Fruit fly (Drosophila melanogaster) whole organism, prepupa: ENCODE results near the gene RPA1.

Experiments used
- Blimp-1 ChIP-seq: fragments of 200-800 bp; sonication (Bioruptor generic); optimal IDR thresholded peaks from 3 replicates; lab custom pipeline; 2017; ENCODE audit warnings: missing biosample characterization, missing genetic modification characterization, mild to moderate bottlenecking, moderate library complexity, missing genetic modification reagents
- CG10631 ChIP-seq: fragments of 200-800 bp; sonication (Bioruptor generic); optimal IDR thresholded peaks from 2 replicates; lab custom pipeline; 2016; ENCODE audit warnings: missing biosample characterization, missing genetic modification characterization
- CG10669 ChIP-seq: fragments of 200-800 bp; sonication (Bioruptor generic); optimal IDR thresholded peaks from 3 replicates; lab custom pipeline; 2018; ENCODE audit warnings: missing biosample characterization, mild to moderate bottlenecking, missing genetic modification characterization, moderate library complexity
- CG11294 ChIP-seq: fragments of 200-800 bp; sonication (Bioruptor generic); IDR thresholded peaks from 2 replicates; pipeline ENCODE4 v1.3.6; 2022; ENCODE audit warnings: missing biosample characterization, missing genetic modification characterization
- CG11762 ChIP-seq: fragments of 200-800 bp; sonication (Bioruptor generic); optimal IDR thresholded peaks from 3 replicates; lab custom pipeline; 2016; ENCODE audit warnings: missing biosample characterization, missing genetic modification characterization; ENCODE audit not compliant: insufficient read depth
- CG15336 ChIP-seq: fragments of 200-800 bp; sonication (Bioruptor generic); IDR thresholded peaks from 2 replicates; pipeline ENCODE4 v1.3.6; 2022; ENCODE audit warnings: missing biosample characterization, missing genetic modification characterization
- CG1621 ChIP-seq: fragments of 200-800 bp; sonication (Bioruptor generic); optimal IDR thresholded peaks from 3 replicates; lab custom pipeline; 2018; ENCODE audit warnings: missing biosample characterization, mild to moderate bottlenecking, missing genetic modification characterization
- CG3032 ChIP-seq: fragments of 200-800 bp; optimal IDR thresholded peaks from 2 replicates; lab custom pipeline; 2019; ENCODE audit warnings: missing biosample characterization, mild to moderate bottlenecking, missing genetic modification characterization, moderate library complexity
- CG31627 ChIP-seq: fragments of 200-800 bp; sonication (Bioruptor generic); optimal IDR thresholded peaks from 3 replicates; lab custom pipeline; 2016; ENCODE audit warnings: missing biosample characterization, missing genetic modification characterization
- CG34406 ChIP-seq: fragments of 200-800 bp; sonication (Bioruptor generic); optimal IDR thresholded peaks from 3 replicates; lab custom pipeline; 2016; ENCODE audit warnings: missing biosample characterization, missing genetic modification characterization
- CG3919 ChIP-seq: fragments of 200-800 bp; sonication (Bioruptor generic); optimal IDR thresholded peaks from 3 replicates; lab custom pipeline; 2016; ENCODE audit warnings: missing biosample characterization, missing genetic modification characterization
- CG4318 ChIP-seq: fragments of 200-800 bp; sonication (Bioruptor generic); optimal IDR thresholded peaks from 3 replicates; lab custom pipeline; 2017; ENCODE audit warnings: missing biosample characterization, mild to moderate bottlenecking, missing genetic modification characterization
- CG6163 ChIP-seq: fragments of 200-800 bp; sonication (Bioruptor generic); IDR thresholded peaks from 3 replicates; pipeline ENCODE4 v1.3.6; 2022; ENCODE audit warnings: missing biosample characterization, missing genetic modification characterization
- CG6808 ChIP-seq: fragments of 200-800 bp; sonication (Bioruptor generic); optimal IDR thresholded peaks from 3 replicates; lab custom pipeline; 2017; ENCODE audit warnings: missing biosample characterization, missing genetic modification characterization, mild to moderate bottlenecking, moderate library complexity, missing genetic modification reagents
- CG7368 ChIP-seq: fragments of 200-800 bp; sonication (Bioruptor generic); optimal IDR thresholded peaks from 3 replicates; lab custom pipeline; 2016; ENCODE audit warnings: missing biosample characterization, missing genetic modification characterization
- CG8319 ChIP-seq: fragments of 200-800 bp; sonication (Bioruptor generic); optimal IDR thresholded peaks from 3 replicates; lab custom pipeline; 2016; ENCODE audit warnings: missing biosample characterization, missing genetic modification characterization
- CG9139 ChIP-seq: fragments of 200-800 bp; sonication (Bioruptor generic); optimal IDR thresholded peaks from 3 replicates; lab custom pipeline; 2017; ENCODE audit warnings: missing biosample characterization, mild to moderate bottlenecking, missing genetic modification characterization
- Eip75B ChIP-seq: fragments of 200-800 bp; sonication (Bioruptor generic); optimal IDR thresholded peaks from 3 replicates; lab custom pipeline; 2016; ENCODE audit warnings: missing biosample characterization, missing genetic modification characterization
- Eip78C ChIP-seq: fragments of 200-800 bp; sonication (Bioruptor generic); peaks from one replicate; lab custom pipeline; 2016; ENCODE audit warnings: missing biosample characterization, missing genetic modification characterization
- Ets21C ChIP-seq: fragments of 200-800 bp; sonication (Bioruptor generic); optimal IDR thresholded peaks from 3 replicates; lab custom pipeline; 2016; ENCODE audit warnings: missing biosample characterization, missing genetic modification characterization
- Gug ChIP-seq: fragments of 200-800 bp; sonication (Bioruptor generic); IDR thresholded peaks from 2 replicates; pipeline ENCODE4 v1.3.6; 2022; ENCODE audit warnings: missing biosample characterization, missing genetic modification characterization
- Hr38 ChIP-seq: sonication (Bioruptor generic); optimal IDR thresholded peaks from 2 replicates; lab custom pipeline; 2016; ENCODE audit warnings: missing biosample characterization, missing genetic modification characterization
- Hr39 ChIP-seq: fragments of 200-800 bp; sonication (Bioruptor generic); optimal IDR thresholded peaks from 2 replicates; lab custom pipeline; 2016; ENCODE audit warnings: missing biosample characterization, missing genetic modification characterization
- Hr4 ChIP-seq: fragments of 200-800 bp; sonication (Bioruptor generic); optimal IDR thresholded peaks from 3 replicates; lab custom pipeline; 2016; ENCODE audit warnings: missing biosample characterization, missing genetic modification characterization
- Lpt ChIP-seq: fragments of 200-800 bp; sonication (Bioruptor generic); optimal IDR thresholded peaks from 3 replicates; lab custom pipeline; 2016; ENCODE audit warnings: missing biosample characterization, missing genetic modification characterization
- Met ChIP-seq: fragments of 200-800 bp; sonication (Bioruptor generic); optimal IDR thresholded peaks from 3 replicates; lab custom pipeline; 2016; ENCODE audit warnings: missing biosample characterization, missing genetic modification characterization
- OdsH ChIP-seq: fragments of 200-800 bp; sonication (Bioruptor generic); optimal IDR thresholded peaks from 3 replicates; lab custom pipeline; 2016; ENCODE audit warnings: missing biosample characterization, missing genetic modification characterization
- Smox ChIP-seq: fragments of 200-800 bp; sonication (Bioruptor generic); optimal IDR thresholded peaks from 3 replicates; lab custom pipeline; 2016; ENCODE audit warnings: missing biosample characterization, missing genetic modification characterization
- Sox102F ChIP-seq: fragments of 200-800 bp; sonication (Bioruptor generic); optimal IDR thresholded peaks from 2 replicates; lab custom pipeline; 2016; ENCODE audit warnings: missing biosample characterization, mild to moderate bottlenecking, missing genetic modification characterization
- Sox14 ChIP-seq: fragments of 200-800 bp; sonication (Bioruptor generic); optimal IDR thresholded peaks from 3 replicates; lab custom pipeline; 2016; ENCODE audit warnings: missing biosample characterization, missing genetic modification characterization
- Sox15 ChIP-seq: fragments of 200-800 bp; sonication (Bioruptor generic); optimal IDR thresholded peaks from 3 replicates; lab custom pipeline; 2016; ENCODE audit warnings: missing biosample characterization, missing genetic modification characterization
- acj6 ChIP-seq: fragments of 200-800 bp; sonication (Bioruptor generic); optimal IDR thresholded peaks from 3 replicates; lab custom pipeline; 2016; ENCODE audit warnings: missing biosample characterization, missing genetic modification characterization
- cyc ChIP-seq: fragments of 200-800 bp; sonication (Bioruptor generic); optimal IDR thresholded peaks from 3 replicates; lab custom pipeline; 2016; ENCODE audit warnings: missing biosample characterization, missing genetic modification characterization
- dac ChIP-seq: fragments of 200-800 bp; sonication (Bioruptor generic); optimal IDR thresholded peaks from 2 replicates; lab custom pipeline; 2017; ENCODE audit warnings: missing biosample characterization, mild to moderate bottlenecking, missing genetic modification characterization
- dsx ChIP-seq: fragments of 200-800 bp; optimal IDR thresholded peaks from 3 replicates; lab custom pipeline; 2019; ENCODE audit warnings: missing biosample characterization, mild to moderate bottlenecking, missing genetic modification characterization, moderate library complexity; ENCODE audit not compliant: poor library complexity, severe bottlenecking
- esn ChIP-seq: fragments of 200-800 bp; sonication (Bioruptor generic); optimal IDR thresholded peaks from 2 replicates; lab custom pipeline; 2016; ENCODE audit warnings: missing biosample characterization, mild to moderate bottlenecking, missing genetic modification characterization, moderate library complexity
- fd59A ChIP-seq: fragments of 200-800 bp; sonication (Bioruptor generic); optimal IDR thresholded peaks from 2 replicates; lab custom pipeline; 2017; ENCODE audit warnings: missing biosample characterization, mild to moderate bottlenecking, missing genetic modification characterization, missing genetic modification reagents
- fd85E ChIP-seq: fragments of 200-800 bp; sonication (Bioruptor generic); optimal IDR thresholded peaks from 3 replicates; lab custom pipeline; 2016; ENCODE audit warnings: missing biosample characterization, missing genetic modification characterization
- fkh ChIP-seq: fragments of 200-800 bp; sonication (Bioruptor generic); optimal IDR thresholded peaks from 3 replicates; lab custom pipeline; 2017; ENCODE audit warnings: missing biosample characterization, mild to moderate bottlenecking, missing genetic modification characterization, moderate library complexity
- svp ChIP-seq: fragments of 200-800 bp; sonication (Bioruptor generic); peaks from one replicate; lab custom pipeline; 2016; ENCODE audit warnings: missing biosample characterization, missing genetic modification characterization
- topi ChIP-seq: fragments of 200-800 bp; sonication (Bioruptor generic); optimal IDR thresholded peaks from 3 replicates; lab custom pipeline; 2016; ENCODE audit warnings: missing biosample characterization, missing genetic modification characterization
- vri ChIP-seq: fragments of 200-800 bp; sonication (Bioruptor generic); optimal IDR thresholded peaks from 3 replicates; lab custom pipeline; 2016; ENCODE audit warnings: missing biosample characterization, mild to moderate bottlenecking, missing genetic modification characterization

The RPA1 gene

DNA sequence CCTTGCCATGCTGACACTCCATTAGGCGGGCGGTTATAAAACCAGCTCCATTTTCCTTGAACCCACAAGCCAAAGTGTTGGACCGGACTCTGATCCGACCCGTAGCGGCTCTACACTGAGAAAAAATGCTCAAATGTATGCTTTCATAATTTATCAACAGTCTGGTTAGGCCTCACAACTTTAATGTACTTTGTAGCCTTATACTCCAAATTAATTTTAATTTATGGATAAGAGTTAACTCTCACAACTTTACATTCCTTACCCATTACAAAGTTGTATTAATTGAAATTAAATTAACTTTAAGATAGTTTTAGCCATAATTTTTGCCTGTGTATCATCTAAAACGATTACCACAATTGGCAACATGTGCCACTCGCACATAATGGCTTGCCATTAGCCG lies 8.2 kb downstream of the RPA1 start (continued):
- TF ChIP-seq dsx (GFP tag; lab: Kevin White, UChicago) (no peak), CG10631 (GFP tag; lab: Kevin White, UChicago) (no peak), CG8319 (GFP tag; lab: Kevin White, UChicago) (no peak), Met (no peak), CG11762 (GFP tag; lab: Kevin White, UChicago) (no peak), CG9139 (GFP tag; lab: Kevin White, UChicago) (no peak), cyc (GFP tag; lab: Kevin White, UChicago) (no peak), Hr38 (GFP tag; lab: Kevin White, UChicago) (no peak), Sox15 (GFP tag; lab: Kevin White, UChicago) (no peak), Hr4 (GFP tag; lab: Kevin White, UChicago) (peak; percentile 73), CG6808 (GFP tag; lab: Kevin White, UChicago) (no peak), fkh (GFP tag; lab: Kevin White, UChicago) (no peak), CG11294 (GFP tag; lab: Robert Waterston, UW) (peak; percentile 20; the same call in 1 of the 2 replicates), acj6 (GFP tag; lab: Kevin White, UChicago) (no peak), svp (no peak), Ets21C (GFP tag; lab: Kevin White, UChicago) (no peak), esn (GFP tag; lab: Kevin White, UChicago) (no peak), CG3919 (no peak), dac (GFP tag; lab: Kevin White, UChicago) (peak; percentile 37), CG31627 (GFP tag; lab: Kevin White, UChicago) (no peak), CG3032 (no peak), CG15336 (GFP tag; lab: Robert Waterston, UW) (peak; percentile 86), Smox (no peak), Lpt (peak; percentile 58), topi (GFP tag; lab: Kevin White, UChicago) (no peak), CG4318 (GFP tag; lab: Kevin White, UChicago) (peak; percentile 58), Eip75B (no peak), CG6163 (no peak), Hr39 (GFP tag; lab: Kevin White, UChicago) (no peak), Gug (GFP tag; lab: Robert Waterston, UW) (peak; percentile 45; the same call in 1 of the 2 replicates), fd59A (GFP tag; lab: Kevin White, UChicago) (no peak), fd85E (GFP tag; lab: Kevin White, UChicago) (no peak), CG7368 (GFP tag; lab: Kevin White, UChicago) (no peak), CG10669 (GFP tag; lab: Kevin White, UChicago) (no peak), CG1621 (no peak), Sox102F (GFP tag; lab: Kevin White, UChicago) (no peak)

dm6 chr3R:8254347-8254746 lies 9.9 kb downstream of the RPA1 start:
- TF ChIP-seq CG3032 (no peak), CG34406 (GFP tag; lab: Kevin White, UChicago) (no peak), CG10669 (GFP tag; lab: Kevin White, UChicago) (no peak)

- TF ChIP-seq OdsH (GFP tag; lab: Kevin White, UChicago) = no peak
- TF ChIP-seq Eip78C = peak; percentile 37
- TF ChIP-seq vri (GFP tag; lab: Kevin White, UChicago) = no peak
- TF ChIP-seq CG6163 = 0 out of 3 replicates have a peak, but pooled peaks have one; percentile 22
- TF ChIP-seq Eip75B = no peak
- TF ChIP-seq Hr38 (GFP tag; lab: Kevin White, UChicago) = no peak
- no peak for TF ChIP-seq Sox14
- no peak for TF ChIP-seq Gug (GFP tag; lab: Robert Waterston, UW)
- TF ChIP-seq Blimp-1 (GFP tag; lab: Kevin White, UChicago) = peak; percentile 91
These were observed 12.7 kb downstream of the RPA1 start for dm6 chr3R:8251532-8251931.
